Worm (Caenorhabditis elegans) whole organism, late embryonic: Measurements from ENCODE around the gene Y54G2A.72.

Experiments
- C08G9.2 ChIP-seq: sonication (generic microtip); optimal IDR thresholded peaks from 2 replicates; lab custom pipeline; 2016; ENCODE audit warnings: mild to moderate bottlenecking, missing genetic modification characterization, moderate library complexity, missing compliant biosample characterization
- K02D7.2 ChIP-seq: sonication (generic microtip); optimal IDR thresholded peaks from 2 replicates; lab custom pipeline; 2017; ENCODE audit warnings: mild to moderate bottlenecking, missing genetic modification characterization, missing compliant biosample characterization
- K09A11.1 ChIP-seq: sonication (generic microtip); optimal IDR thresholded peaks from 2 replicates; lab custom pipeline; 2017; ENCODE audit warnings: antibody characterized with exemption, mild to moderate bottlenecking, missing genetic modification characterization, missing compliant biosample characterization; ENCODE audit not compliant: insufficient read depth
- T23F11.4 ChIP-seq: fragments of 200-800 bp; sonication (Bioruptor generic); optimal IDR thresholded peaks from 2 replicates; lab custom pipeline; 2018; ENCODE audit warnings: mild to moderate bottlenecking, missing genetic modification characterization, missing compliant biosample characterization
- ahr-1 ChIP-seq: sonication (generic microtip); optimal IDR thresholded peaks from 2 replicates; lab custom pipeline; 2016; ENCODE audit warnings: missing genetic modification characterization, missing compliant biosample characterization
- ceh-9 ChIP-seq: sonication (generic microtip); optimal IDR thresholded peaks from 2 replicates; lab custom pipeline; 2016; ENCODE audit warnings: mild to moderate bottlenecking, missing genetic modification characterization, inconsistent platforms, missing compliant biosample characterization
- dve-1 ChIP-seq: sonication (generic microtip); optimal IDR thresholded peaks from 2 replicates; lab custom pipeline; 2017; ENCODE audit warnings: antibody characterized with exemption, mild to moderate bottlenecking, missing genetic modification characterization, missing compliant biosample characterization
- elt-2 ChIP-seq: sonication (generic microtip); optimal IDR thresholded peaks from 2 replicates; lab custom pipeline; 2016; ENCODE audit warnings: missing genetic modification reagents, missing genetic modification characterization, missing compliant biosample characterization
- fkh-6 ChIP-seq: sonication (generic microtip); optimal IDR thresholded peaks from 2 replicates; lab custom pipeline; 2016; ENCODE audit warnings: missing genetic modification characterization, missing compliant biosample characterization
- hlh-30 ChIP-seq: sonication (generic microtip); optimal IDR thresholded peaks from 2 replicates; lab custom pipeline; 2017; ENCODE audit warnings: antibody characterized with exemption, missing genetic modification characterization, missing compliant biosample characterization; ENCODE audit not compliant: insufficient read depth
- pqm-1 ChIP-seq: sonication (generic microtip); optimal IDR thresholded peaks from 2 replicates; lab custom pipeline; 2016; ENCODE audit warnings: missing genetic modification characterization, missing compliant biosample characterization
- pros-1 ChIP-seq: fragments of 150-350 bp; optimal IDR thresholded peaks from 2 replicates; lab custom pipeline; 2014; ENCODE audit warnings: missing biosample characterization, missing genetic modification reagents, missing genetic modification characterization
- syd-9 ChIP-seq: sonication (generic microtip); optimal IDR thresholded peaks from 2 replicates; lab custom pipeline; 2016; ENCODE audit warnings: mild to moderate bottlenecking, missing genetic modification characterization, moderate library complexity, missing compliant biosample characterization
- unc-55 ChIP-seq: sonication (generic microtip); optimal IDR thresholded peaks from 2 replicates; lab custom pipeline; 2017; ENCODE audit warnings: missing biosample characterization, missing genetic modification reagents, missing genetic modification characterization

ce11 chrIV:2823446-2823845, 45.5 kb downstream of the Y54G2A.72 start, which contains the start of gene clec-80:
- no peak for TF ChIP-seq T23F11.4
- TF ChIP-seq pros-1 (tag; lab: Kevin White, UChicago): no peak
- no peak for TF ChIP-seq syd-9 (tag; lab: Kevin White, UChicago)
- TF ChIP-seq ahr-1 (tag; lab: Kevin White, UChicago): no peak
- no peak for TF ChIP-seq K02D7.2
- TF ChIP-seq fkh-6: no peak
- TF ChIP-seq dve-1 (tag; lab: Kevin White, UChicago): no peak
- TF ChIP-seq unc-55 (GFP tag; lab: Kevin White, UChicago): no peak
- no peak for TF ChIP-seq C08G9.2
- no peak for TF ChIP-seq elt-2 (tag; lab: Kevin White, UChicago)
- no peak for TF ChIP-seq K09A11.1
- TF ChIP-seq pqm-1 (tag; lab: Kevin White, UChicago): no peak
- TF ChIP-seq hlh-30 (tag; lab: Kevin White, UChicago): no peak
- TF ChIP-seq ceh-9: no peak
